Fruit fly (Drosophila melanogaster): ENCODE results near the gene Trx2.

Trx2 gene

dm6 chr2L:9616654-9617053 is 3.7 kb downstream of the Trx2 start (continued):
- TF ChIP-seq eve (GFP tag; optimal IDR thresholded peaks at IDR 0.05) (no peak), nmo (GFP tag; optimal IDR thresholded peaks at IDR 0.05) (peak; percentile 9), bab2 (GFP tag; optimal IDR thresholded peaks at IDR 0.05) (no peak), ftz-f1 (GFP tag; optimal IDR thresholded peaks at IDR 0.05) (peak; percentile 46), Ptx1 (GFP tag; IDR thresholded peaks at IDR 0.05) (peak; percentile 29; the same call in 1 of the 2 replicates), bigmax (GFP tag; optimal IDR thresholded peaks at IDR 0.05) (no peak), CG10959 (GFP tag; IDR thresholded peaks at IDR 0.05) (no peak), CG1529 (GFP tag; optimal IDR thresholded peaks at IDR 0.05) (no peak), CG34376 (GFP tag; optimal IDR thresholded peaks at IDR 0.05) (no peak), CG32532 (GFP tag; IDR thresholded peaks at IDR 0.05) (peak; percentile 75), CG32772 (GFP tag; IDR thresholded peaks at IDR 0.05) (peak; percentile 94), her (GFP tag; optimal IDR thresholded peaks at IDR 0.05) (peak; percentile 74), CG9609 (GFP tag; optimal IDR thresholded peaks at IDR 0.05) (peak; percentile 49), Blimp-1 (GFP tag; optimal IDR thresholded peaks at IDR 0.05) (peak; percentile 21), CG31365 (tag; optimal IDR thresholded peaks at IDR 0.05) (no peak), sob (GFP tag; IDR thresholded peaks at IDR 0.05) (peak; percentile 82), gsb-n (tag; optimal IDR thresholded peaks at IDR 0.05) (peak; percentile 35), CG6689 (GFP tag; IDR thresholded peaks at IDR 0.05) (0 out of 2 replicates have a peak, but pooled peaks have one; percentile 9), dati (GFP tag; IDR thresholded peaks at IDR 0.05) (no peak), CG9215 (GFP tag; IDR thresholded peaks at IDR 0.05) (0 out of 2 replicates have a peak, but pooled peaks have one; percentile 16), prd (optimal IDR thresholded peaks at IDR 0.05) (no peak), prd (GFP tag; IDR thresholded peaks at IDR 0.05) (peak; percentile 32; the same call in 1 of the 3 replicates), Eip74EF (GFP tag; optimal IDR thresholded peaks at IDR 0.05) (peak in 1 of 2 experiments; percentile 31), CG15514 (GFP tag; optimal IDR thresholded peaks at IDR 0.05) (peak; percentile 76), Abd-B (GFP tag; optimal IDR thresholded peaks at IDR 0.05) (no peak), CG30403 (GFP tag; optimal IDR thresholded peaks at IDR 0.05) (peak; percentile 54), CG14860 (GFP tag; IDR thresholded peaks at IDR 0.05; ENCODE audit: partially characterized antibody) (peak; percentile 44; the same call in 1 of the 3 replicates), NK7.1 (GFP tag; optimal IDR thresholded peaks at IDR 0.05) (no peak), HLH4C (GFP tag; IDR thresholded peaks at IDR 0.05; ENCODE audit: partially characterized antibody) (peak; percentile 74), vnd (GFP tag; IDR thresholded peaks at IDR 0.05; ENCODE audit: partially characterized antibody) (0 out of 3 replicates have a peak, but pooled peaks have one; percentile 22), mld (GFP tag; IDR thresholded peaks at IDR 0.05; ENCODE audit: partially characterized antibody) (no peak), wek (GFP tag; optimal IDR thresholded peaks at IDR 0.05) (peak; percentile 39), CG4282 (GFP tag; optimal IDR thresholded peaks at IDR 0.05) (no peak), chinmo (GFP tag; IDR thresholded peaks at IDR 0.05; ENCODE audit: partially characterized antibody) (peak; percentile 82; the same call in 2 of the 4 replicates), Atf6 (GFP tag; IDR thresholded peaks at IDR 0.05) (peak; percentile 55; the same call in 1 of the 2 replicates), onecut (GFP tag; IDR thresholded peaks at IDR 0.05) (peak; percentile 89), Drgx (GFP tag; IDR thresholded peaks at IDR 0.05) (0 out of 2 replicates have a peak, but pooled peaks have one; percentile 20), NFAT (GFP tag; IDR thresholded peaks at IDR 0.05) (peak; percentile 61; the same call in 1 of the 2 replicates), CG18619 (GFP tag; optimal IDR thresholded peaks at IDR 0.05) (no peak), tna (GFP tag; IDR thresholded peaks at IDR 0.05; ENCODE audit: partially characterized antibody) (peak; percentile 32; the same call in 1 of the 2 replicates), dmrt99B (tag; optimal IDR thresholded peaks at IDR 0.05) (no peak), fd3F (GFP tag; optimal IDR thresholded peaks at IDR 0.05) (no peak), CG18262 (tag; optimal IDR thresholded peaks at IDR 0.05) (no peak), CG8089 (GFP tag; optimal IDR thresholded peaks at IDR 0.05) (peak; percentile 39), pita (GFP tag; optimal IDR thresholded peaks at IDR 0.05) (peak; percentile 78), CG10321 (GFP tag; IDR thresholded peaks at IDR 0.05) (no peak), fd102C (GFP tag; optimal IDR thresholded peaks at IDR 0.05) (peak; percentile 4), CG15696 (tag; optimal IDR thresholded peaks at IDR 0.05) (no peak), CG2889 (GFP tag; IDR thresholded peaks at IDR 0.05) (no peak), CG12391 (tag; optimal IDR thresholded peaks at IDR 0.05) (peak; percentile 63)
